Worm (Caenorhabditis elegans): ENCODE measurements around the gene ZK1058.3.

ce11 chrIII:3928136-3928535 lies 9.5 kb downstream of the ZK1058.3 start, which contains the start of gene F37A8.1:
- TF ChIP-seq hlh-1 (tag; optimal IDR thresholded peaks at IDR 0.05) (no peak), pha-4 (tag; optimal IDR thresholded peaks at IDR 0.05) (no peak), mab-5 (tag; optimal IDR thresholded peaks at IDR 0.05) (no peak), nhr-12 (tag; optimal IDR thresholded peaks at IDR 0.05) (no peak), ces-1 (GFP tag; optimal IDR thresholded peaks at IDR 0.05) (no peak), tbx-8 (GFP tag; optimal IDR thresholded peaks at IDR 0.05) (no peak), ceh-83 (GFP tag; optimal IDR thresholded peaks at IDR 0.05) (no peak), unc-39 (tag; optimal IDR thresholded peaks at IDR 0.05) (no peak)
